Fruit fly (Drosophila melanogaster) whole organism, embryonic: Measurements from ENCODE around the gene Or92a.
A peak's percentile ranks its signal among the peaks of the same experiment; 100 is the strongest.

Experiments
- Adf1 ChIP-seq: fragments of 200-800 bp; sonication (Bioruptor generic); IDR thresholded peaks from 2 replicates; pipeline ENCODE4 v1.3.6; 2022; ENCODE audit warnings: missing biosample characterization, missing genetic modification characterization
- Bteb2 ChIP-seq: fragments of 200-800 bp; sonication (Bioruptor generic); optimal IDR thresholded peaks from 2 replicates; lab custom pipeline; 2016; ENCODE audit warnings: missing biosample characterization, missing genetic modification characterization
- CG10274 ChIP-seq: fragments of 200-800 bp; sonication (Bioruptor generic); optimal IDR thresholded peaks from 3 replicates; lab custom pipeline; 2017; ENCODE audit warnings: missing biosample characterization, mild to moderate bottlenecking, missing genetic modification characterization
- CG11723 ChIP-seq: fragments of 200-800 bp; sonication (Bioruptor generic); optimal IDR thresholded peaks from 2 replicates; lab custom pipeline; 2017; ENCODE audit warnings: missing biosample characterization, mild to moderate bottlenecking, missing genetic modification characterization
- CG12219 ChIP-seq: fragments of 200-800 bp; sonication (Bioruptor generic); optimal IDR thresholded peaks from 3 replicates; lab custom pipeline; 2018; ENCODE audit warnings: missing biosample characterization, mild to moderate bottlenecking, missing genetic modification characterization
- CG12769 ChIP-seq: fragments of 200-800 bp; sonication (Bioruptor generic); optimal IDR thresholded peaks from 2 replicates; lab custom pipeline; 2019; ENCODE audit warnings: missing biosample characterization, mild to moderate bottlenecking, missing genetic modification characterization, moderate library complexity
- CG14441 ChIP-seq: fragments of 200-800 bp; sonication (Bioruptor generic); IDR thresholded peaks from 2 replicates; pipeline ENCODE4 v1.3.6; 2022; ENCODE audit warnings: missing biosample characterization, missing genetic modification characterization
- CG1603 ChIP-seq: fragments of 200-800 bp; sonication (Bioruptor generic); optimal IDR thresholded peaks from 2 replicates; lab custom pipeline; 2019; ENCODE audit warnings: missing biosample characterization, mild to moderate bottlenecking, missing genetic modification characterization, moderate library complexity
- CG17912 ChIP-seq: fragments of 200-800 bp; sonication (Bioruptor generic); optimal IDR thresholded peaks from 2 replicates; lab custom pipeline; 2018; ENCODE audit warnings: missing biosample characterization, mild to moderate bottlenecking, missing genetic modification characterization
- CG18476 ChIP-seq: fragments of 200-800 bp; sonication (Bioruptor generic); optimal IDR thresholded peaks from 2 replicates; lab custom pipeline; 2016; ENCODE audit warnings: missing biosample characterization, mild to moderate bottlenecking, missing genetic modification characterization
- CG2116 ChIP-seq: fragments of 200-800 bp; sonication (Bioruptor generic); optimal IDR thresholded peaks from 3 replicates; lab custom pipeline; 2018; ENCODE audit warnings: missing biosample characterization, mild to moderate bottlenecking, missing genetic modification characterization
- CG2199 ChIP-seq: fragments of 200-800 bp; sonication (Bioruptor generic); IDR thresholded peaks from 3 replicates; pipeline ENCODE4 v1.3.6; 2022; ENCODE audit warnings: missing biosample characterization, missing genetic modification characterization
- CG2875 ChIP-seq: fragments of 200-800 bp; sonication (Bioruptor generic); optimal IDR thresholded peaks from 2 replicates; lab custom pipeline; 2017; ENCODE audit warnings: missing biosample characterization, mild to moderate bottlenecking, missing genetic modification characterization, missing genetic modification reagents
- CG31365 ChIP-seq: fragments of 200-800 bp; sonication (Bioruptor generic); optimal IDR thresholded peaks from 2 replicates; lab custom pipeline; 2018; ENCODE audit warnings: missing biosample characterization, mild to moderate bottlenecking, missing genetic modification characterization
- CG31388 ChIP-seq: fragments of 200-800 bp; sonication (Bioruptor generic); optimal IDR thresholded peaks from 2 replicates; lab custom pipeline; 2016; ENCODE audit warnings: missing biosample characterization, missing genetic modification characterization
- CG32532 ChIP-seq: fragments of 200-800 bp; sonication (Bioruptor generic); IDR thresholded peaks from 2 replicates; pipeline ENCODE4 v1.3.6; 2022; ENCODE audit warnings: missing biosample characterization, missing genetic modification characterization
- CG32772 ChIP-seq: fragments of 200-800 bp; sonication (Bioruptor generic); IDR thresholded peaks from 2 replicates; pipeline ENCODE4 v1.3.6; 2022; ENCODE audit warnings: missing biosample characterization, missing genetic modification characterization
- CG4328 ChIP-seq: fragments of 200-800 bp; sonication (Bioruptor generic); optimal IDR thresholded peaks from 3 replicates; lab custom pipeline; 2017; ENCODE audit warnings: missing biosample characterization, missing genetic modification reagents, missing genetic modification characterization
- CG4404 ChIP-seq: fragments of 200-800 bp; sonication (Bioruptor generic); IDR thresholded peaks from 2 replicates; pipeline ENCODE4 v1.3.6; 2022; ENCODE audit warnings: missing biosample characterization, missing genetic modification characterization
- CG6765 ChIP-seq: fragments of 200-800 bp; sonication (Bioruptor generic); optimal IDR thresholded peaks from 3 replicates; lab custom pipeline; 2017; ENCODE audit warnings: missing biosample characterization, mild to moderate bottlenecking, missing genetic modification characterization
- CG8281 ChIP-seq: fragments of 200-800 bp; sonication (Bioruptor generic); optimal IDR thresholded peaks from 2 replicates; lab custom pipeline; 2018; ENCODE audit warnings: missing biosample characterization, mild to moderate bottlenecking, missing genetic modification characterization, moderate library complexity
- CG8290 ChIP-seq, 3 experiments: fragments of 200-800 bp; sonication (Bioruptor generic); optimal IDR thresholded peaks; 2 replicates each; lab custom pipeline; 2016 to 2019; ENCODE audit warnings: missing biosample characterization in 3 of 3, missing genetic modification characterization in 3 of 3, mild to moderate bottlenecking in 2 of 3, moderate library complexity in 1 of 3
- CG8765 ChIP-seq: fragments of 200-800 bp; sonication (Bioruptor generic); IDR thresholded peaks from 2 replicates; pipeline ENCODE4 v1.3.6; 2022; ENCODE audit warnings: missing biosample characterization, missing genetic modification characterization
- D19A ChIP-seq: fragments of 200-800 bp; optimal IDR thresholded peaks from 3 replicates; lab custom pipeline; 2019; ENCODE audit warnings: missing biosample characterization, mild to moderate bottlenecking, missing genetic modification characterization, moderate library complexity
- Dad ChIP-seq: fragments of 200-800 bp; sonication (Bioruptor generic); optimal IDR thresholded peaks from 3 replicates; lab custom pipeline; 2016; ENCODE audit warnings: missing biosample characterization, missing genetic modification characterization
- Dref ChIP-seq: fragments of 200-800 bp; sonication (Bioruptor generic); IDR thresholded peaks from 2 replicates; pipeline ENCODE4 v1.3.6; 2022; ENCODE audit warnings: missing biosample characterization, missing genetic modification characterization
- Hand ChIP-seq: fragments of 200-800 bp; sonication (Bioruptor generic); optimal IDR thresholded peaks from 2 replicates; lab custom pipeline; 2017; ENCODE audit warnings: mild to moderate bottlenecking, missing biosample characterization, missing genetic modification reagents, missing genetic modification characterization
- Max ChIP-seq: fragments of 200-800 bp; sonication (Bioruptor generic); optimal IDR thresholded peaks from 2 replicates; lab custom pipeline; 2016; ENCODE audit warnings: missing biosample characterization, mild to moderate bottlenecking, missing genetic modification characterization
- Sox102F ChIP-seq: fragments of 200-800 bp; sonication (Bioruptor generic); optimal IDR thresholded peaks from 2 replicates; lab custom pipeline; 2018; ENCODE audit warnings: missing biosample characterization, mild to moderate bottlenecking, missing genetic modification characterization, moderate library complexity
- TFAM ChIP-seq: fragments of 200-800 bp; sonication (Bioruptor generic); optimal IDR thresholded peaks from 2 replicates; lab custom pipeline; 2017; ENCODE audit warnings: missing biosample characterization, missing genetic modification characterization, inconsistent platforms
- Trl ChIP-seq, 3 experiments: fragments of >200 bp in 2 of 3; fragments of 200-800 bp in 1 of 3; sonication (Bioruptor generic) in 1 of 3; optimal IDR thresholded peaks; 2 replicates in 1 of 3; 3 replicates in 2 of 3; lab custom pipeline; 2016 to 2017; ENCODE audit warnings: missing biosample characterization in 1 of 3, missing genetic modification characterization in 1 of 3
- Xbp1 ChIP-seq: fragments of 200-800 bp; sonication (Bioruptor generic); optimal IDR thresholded peaks from 3 replicates; lab custom pipeline; 2016; ENCODE audit warnings: missing biosample characterization, mild to moderate bottlenecking, missing genetic modification characterization
- ase ChIP-seq: fragments of 200-800 bp; sonication (Bioruptor generic); IDR thresholded peaks from 3 replicates; pipeline ENCODE4 v1.3.6; 2022; ENCODE audit warnings: missing biosample characterization, missing genetic modification characterization
- btn ChIP-seq: fragments of 200-800 bp; sonication (Bioruptor generic); optimal IDR thresholded peaks from 2 replicates; lab custom pipeline; 2016; ENCODE audit warnings: missing biosample characterization, missing genetic modification characterization
- dmrt11E ChIP-seq: fragments of 200-800 bp; sonication (Bioruptor generic); optimal IDR thresholded peaks from 3 replicates; lab custom pipeline; 2018; ENCODE audit warnings: missing biosample characterization, mild to moderate bottlenecking, missing genetic modification characterization, moderate library complexity
- dpn ChIP-seq, 2 experiments: fragments of 200-800 bp; sonication (Bioruptor generic); optimal IDR thresholded peaks; 3 replicates each; lab custom pipeline; 2016; ENCODE audit warnings: missing biosample characterization in 2 of 2, missing genetic modification characterization in 2 of 2
- fd3F ChIP-seq: fragments of 200-800 bp; sonication (Bioruptor generic); optimal IDR thresholded peaks from 2 replicates; lab custom pipeline; 2018; ENCODE audit warnings: missing biosample characterization, mild to moderate bottlenecking, missing genetic modification characterization, moderate library complexity
- grn ChIP-seq: fragments of 200-800 bp; sonication (Bioruptor generic); optimal IDR thresholded peaks from 3 replicates; lab custom pipeline; 2017; ENCODE audit warnings: missing biosample characterization, missing genetic modification characterization
- ken ChIP-seq: fragments of 200-800 bp; sonication (Bioruptor generic); IDR thresholded peaks from 3 replicates; pipeline ENCODE4 v1.3.6; 2022; ENCODE audit warnings: missing biosample characterization, missing genetic modification characterization
- knrl ChIP-seq: fragments of 200-800 bp; sonication (Bioruptor generic); IDR thresholded peaks from 3 replicates; pipeline ENCODE4 v1.3.6; 2022; ENCODE audit warnings: missing biosample characterization, missing genetic modification characterization; ENCODE audit not compliant: partially characterized antibody
- sc ChIP-seq, 3 experiments: fragments of >200 bp in 2 of 3; fragments of 200-800 bp in 1 of 3; sonication (Bioruptor generic) in 1 of 3; optimal IDR thresholded peaks; 2 replicates in 2 of 3; 3 replicates in 1 of 3; lab custom pipeline; 2017; ENCODE audit warnings: mild to moderate bottlenecking in 1 of 3, missing biosample characterization in 1 of 3, missing genetic modification characterization in 1 of 3, missing genetic modification reagents in 1 of 3
- schlank ChIP-seq: fragments of 200-800 bp; sonication (Bioruptor generic); optimal IDR thresholded peaks from 2 replicates; lab custom pipeline; 2018; ENCODE audit warnings: missing biosample characterization, mild to moderate bottlenecking, missing genetic modification characterization
- sd ChIP-seq: fragments of 200-800 bp; sonication (Bioruptor generic); optimal IDR thresholded peaks from 3 replicates; lab custom pipeline; 2018; ENCODE audit warnings: missing biosample characterization, mild to moderate bottlenecking, missing genetic modification characterization, moderate library complexity
- slbo ChIP-seq: fragments of 200-800 bp; sonication (Bioruptor generic); IDR thresholded peaks from 2 replicates; pipeline ENCODE4 v1.3.6; 2022; ENCODE audit warnings: missing biosample characterization, missing genetic modification characterization
- stwl ChIP-seq: fragments of 200-800 bp; sonication (Bioruptor generic); optimal IDR thresholded peaks from 3 replicates; lab custom pipeline; 2018; ENCODE audit warnings: missing biosample characterization, mild to moderate bottlenecking, missing genetic modification characterization, moderate library complexity
- trem ChIP-seq: fragments of 200-800 bp; optimal IDR thresholded peaks from 3 replicates; lab custom pipeline; 2019; ENCODE audit warnings: missing biosample characterization, mild to moderate bottlenecking, missing genetic modification characterization, moderate library complexity

Or92a gene

dm6 chr3R:20550632-20551486, 46.3 kb downstream of the Or92a start (continued):
- peak; percentile 55 for TF ChIP-seq TFAM (GFP tag; lab: Kevin White, UChicago)
- peak; percentile 26; the same call in 1 of the 2 replicates for TF ChIP-seq slbo (GFP tag; lab: Robert Waterston, UW)
- peak; percentile 79 for TF ChIP-seq Dref
- peak; percentile 83 for TF ChIP-seq CG12219 (GFP tag; lab: Kevin White, UChicago)
- TF ChIP-seq CG8290 (GFP tag; optimal IDR thresholded peaks at IDR 0.05; lab: Kevin White, UChicago): no peak
- TF ChIP-seq CG8290 (tag; optimal IDR thresholded peaks at IDR 0.05; lab: Kevin White, UChicago): peak; percentile 92 to 96
- TF ChIP-seq CG8281 (tag; lab: Kevin White, UChicago): peak; percentile 48
- peak; percentile 26 to 35 for TF ChIP-seq dpn (GFP tag; optimal IDR thresholded peaks at IDR 0.05; lab: Kevin White, UChicago)
- TF ChIP-seq CG17912: peak; percentile 94
- peak; percentile 33; the same call in 1 of the 2 replicates for TF ChIP-seq Adf1
- no peak for TF ChIP-seq CG31388 (GFP tag; lab: Kevin White, UChicago)
- peak; percentile 78 for TF ChIP-seq CG31365
- TF ChIP-seq fd3F (GFP tag; lab: Kevin White, UChicago): peak; percentile 41
- TF ChIP-seq dmrt11E: peak; percentile 46
- 0 out of 2 replicates have a peak, but pooled peaks have one; percentile 30 for TF ChIP-seq CG32772 (GFP tag; lab: Robert Waterston, UW)
- peak; percentile 70 for TF ChIP-seq CG1603 (tag; lab: Kevin White, UChicago)
- TF ChIP-seq stwl: peak; percentile 29
- TF ChIP-seq CG10274 (GFP tag; lab: Kevin White, UChicago): peak; percentile 61
- no peak for TF ChIP-seq Max
- TF ChIP-seq CG32532 (GFP tag; lab: Robert Waterston, UW): peak; percentile 28
- TF ChIP-seq btn (GFP tag; lab: Kevin White, UChicago): peak; percentile 49
- TF ChIP-seq ase (GFP tag; lab: Robert Waterston, UW): 0 out of 3 replicates have a peak, but pooled peaks have one; percentile 11
- no peak for TF ChIP-seq CG18476 (GFP tag; lab: Kevin White, UChicago)
- TF ChIP-seq trem (tag; lab: Kevin White, UChicago): peak; percentile 2
- TF ChIP-seq Dad (GFP tag; lab: Kevin White, UChicago): peak; percentile 32
- TF ChIP-seq Bteb2 (GFP tag; lab: Kevin White, UChicago): no peak
- TF ChIP-seq CG2116: no peak
- 0 out of 3 replicates have a peak, but pooled peaks have one; percentile 7 for TF ChIP-seq CG2199
- TF ChIP-seq CG4404 (GFP tag; lab: Robert Waterston, UW): no peak
- no peak for TF ChIP-seq sc (optimal IDR thresholded peaks at IDR 0.05; lab: Kevin White, UChicago)
- peak; percentile 57 for TF ChIP-seq sc (GFP tag; optimal IDR thresholded peaks at IDR 0.05; lab: Kevin White, UChicago)
- TF ChIP-seq schlank (tag; lab: Kevin White, UChicago): peak; percentile 91
- TF ChIP-seq CG11723 (GFP tag; lab: Kevin White, UChicago): peak; percentile 84
- peak; percentile 90 for TF ChIP-seq CG4328 (GFP tag; lab: Kevin White, UChicago)
- TF ChIP-seq D19A (tag; lab: Kevin White, UChicago): peak; percentile 16
- peak; percentile 42 for TF ChIP-seq Sox102F
- TF ChIP-seq CG2875 (GFP tag; lab: Kevin White, UChicago): peak; percentile 90
- TF ChIP-seq grn (GFP tag; lab: Kevin White, UChicago): peak; percentile 67
- peak; percentile 77 for TF ChIP-seq CG6765
- peak; percentile 84 for TF ChIP-seq CG12769
- TF ChIP-seq Xbp1 (GFP tag; lab: Kevin White, UChicago): no peak
- TF ChIP-seq CG8765 (GFP tag; lab: Robert Waterston, UW): no peak
- peak; percentile 51 for TF ChIP-seq Hand
- TF ChIP-seq sd (tag; lab: Kevin White, UChicago): peak; percentile 49
- no peak for TF ChIP-seq ken (GFP tag; lab: Robert Waterston, UW)
- peak; percentile 95 for TF ChIP-seq knrl
- TF ChIP-seq Trl (optimal IDR thresholded peaks at IDR 0.05; lab: Kevin White, UChicago): no peak
- peak; percentile 59 for TF ChIP-seq Trl (GFP tag; optimal IDR thresholded peaks at IDR 0.05; lab: Kevin White, UChicago)
- peak; percentile 25; the same call in 1 of the 2 replicates for TF ChIP-seq CG14441 (GFP tag; lab: Robert Waterston, UW)
